Worm (Caenorhabditis elegans) whole organism, young adult: ENCODE data around the gene str-40.
"Not testable (repeated sequence)": the region's sequence is repeated elsewhere in the genome, so short reads cannot be mapped to it uniquely, and the experiment has no call there.

Source experiments
- B0019.2 ChIP-seq: fragments of 200-800 bp; sonication (Bioruptor generic); conservative IDR thresholded peaks from 2 replicates; pipeline ENCODE4 v1.3.6; 2022; ENCODE audit warnings: missing genetic modification reagents, missing genetic modification characterization, missing compliant biosample characterization
- F10E7.11 ChIP-seq: sonication (generic microtip); optimal IDR thresholded peaks from 2 replicates; lab custom pipeline; 2017; ENCODE audit warnings: mild to moderate bottlenecking, missing genetic modification characterization, moderate library complexity, missing compliant biosample characterization
- F22D6.2 ChIP-seq: sonication (generic microtip); optimal IDR thresholded peaks from 2 replicates; lab custom pipeline; 2016; ENCODE audit warnings: mild to moderate bottlenecking, missing genetic modification characterization, missing compliant biosample characterization
- F33H1.4 ChIP-seq: fragments of 200-800 bp; sonication (Bioruptor generic); IDR thresholded peaks from 2 replicates; pipeline ENCODE4 v1.3.6; 2022; ENCODE audit warnings: missing genetic modification reagents, missing genetic modification characterization, missing compliant biosample characterization
- F39B2.1 ChIP-seq: fragments of 200-800 bp; sonication (Bioruptor generic); IDR thresholded peaks from 2 replicates; pipeline ENCODE4 v1.3.6; 2022; ENCODE audit warnings: missing genetic modification reagents, missing genetic modification characterization, missing compliant biosample characterization
- F55B11.4 ChIP-seq: sonication (generic microtip); optimal IDR thresholded peaks from 2 replicates; lab custom pipeline; 2016; ENCODE audit warnings: missing compliant biosample characterization, missing genetic modification characterization, borderline replicate concordance; ENCODE audit not compliant: insufficient read depth
- F57C9.4 ChIP-seq: sonication (generic microtip); optimal IDR thresholded peaks from 2 replicates; lab custom pipeline; 2017; ENCODE audit warnings: mild to moderate bottlenecking, missing genetic modification characterization, missing compliant biosample characterization
- Y79H2A.3 ChIP-seq: fragments of 200-800 bp; sonication (Bioruptor generic); conservative IDR thresholded peaks from 2 replicates; pipeline ENCODE4 v1.3.6; 2022; ENCODE audit warnings: missing genetic modification reagents, missing genetic modification characterization, missing compliant biosample characterization
- Y95B8A.8 ChIP-seq: fragments of 200-800 bp; sonication (Bioruptor generic); IDR thresholded peaks from 2 replicates; pipeline ENCODE4 v1.3.6; 2022; ENCODE audit warnings: missing genetic modification reagents, missing genetic modification characterization, missing compliant biosample characterization
- ZK185.1 ChIP-seq: sonication (generic microtip); optimal IDR thresholded peaks from 2 replicates; lab custom pipeline; 2016; ENCODE audit warnings: mild to moderate bottlenecking, missing genetic modification characterization, missing compliant biosample characterization; ENCODE audit not compliant: poor library complexity, severe bottlenecking
- atf-7 ChIP-seq: sonication (generic microtip); optimal IDR thresholded peaks from 2 replicates; lab custom pipeline; 2017; ENCODE audit warnings: mild to moderate bottlenecking, missing genetic modification characterization, missing compliant biosample characterization
- bed-1 ChIP-seq: fragments of 200-800 bp; sonication (Bioruptor generic); IDR thresholded peaks from 2 replicates; pipeline ENCODE4 v1.3.6; 2022; ENCODE audit warnings: missing genetic modification reagents, missing genetic modification characterization, missing compliant biosample characterization
- ceh-40 ChIP-seq: fragments of 200-800 bp; sonication (Bioruptor generic); IDR thresholded peaks from 2 replicates; pipeline ENCODE4 v1.3.6; 2022; ENCODE audit warnings: missing genetic modification characterization, missing compliant biosample characterization
- ceh-79 ChIP-seq: sonication (generic microtip); optimal IDR thresholded peaks from 2 replicates; lab custom pipeline; 2017; ENCODE audit warnings: mild to moderate bottlenecking, missing genetic modification characterization, missing compliant biosample characterization
- dox-1 ChIP-seq: fragments of 200-800 bp; sonication (Bioruptor generic); IDR thresholded peaks from 2 replicates; pipeline ENCODE4 v1.3.6; 2022; ENCODE audit warnings: missing genetic modification reagents, missing genetic modification characterization, missing compliant biosample characterization
- dpff-1 ChIP-seq: sonication (generic microtip); optimal IDR thresholded peaks from 2 replicates; lab custom pipeline; 2017; ENCODE audit warnings: mild to moderate bottlenecking, missing genetic modification characterization, missing compliant biosample characterization
- ekl-4 ChIP-seq: fragments of 200-800 bp; sonication (Bioruptor generic); IDR thresholded peaks from 2 replicates; pipeline ENCODE4 v1.3.6; 2022; ENCODE audit warnings: missing genetic modification reagents, missing genetic modification characterization, missing compliant biosample characterization
- lin-54 ChIP-seq: fragments of 200-800 bp; sonication (Bioruptor generic); optimal IDR thresholded peaks from 2 replicates; lab custom pipeline; 2018; ENCODE audit warnings: mild to moderate bottlenecking, missing genetic modification characterization, missing compliant biosample characterization
- mcd-1 ChIP-seq: fragments of 200-800 bp; sonication (Bioruptor generic); IDR thresholded peaks from 2 replicates; pipeline ENCODE4 v1.3.6; 2022; ENCODE audit warnings: missing genetic modification reagents, missing genetic modification characterization, missing compliant biosample characterization
- mel-28 ChIP-seq: sonication (generic microtip); optimal IDR thresholded peaks from 2 replicates; lab custom pipeline; 2016; ENCODE audit warnings: borderline replicate concordance, mild to moderate bottlenecking, missing genetic modification characterization, missing compliant biosample characterization
- nfyb-1 ChIP-seq: fragments of 200-800 bp; sonication (Bioruptor generic); IDR thresholded peaks from 2 replicates; pipeline ENCODE4 v1.3.6; 2022; ENCODE audit warnings: missing genetic modification reagents, missing genetic modification characterization, missing compliant biosample characterization
- nhr-120 ChIP-seq: fragments of 200-800 bp; sonication (Bioruptor generic); IDR thresholded peaks from 2 replicates; pipeline ENCODE4 v1.3.6; 2022; ENCODE audit warnings: missing genetic modification characterization, missing compliant biosample characterization
- nhr-80 ChIP-seq: sonication (generic microtip); optimal IDR thresholded peaks from 2 replicates; lab custom pipeline; 2016; ENCODE audit warnings: missing genetic modification characterization, missing compliant biosample characterization
- rec-8 ChIP-seq, 2 experiments: sonication (generic microtip); optimal IDR thresholded peaks; 2 replicates each; lab custom pipeline; 2016; ENCODE audit warnings: mild to moderate bottlenecking in 2 of 2, missing genetic modification characterization in 2 of 2, missing genetic modification reagents in 2 of 2, missing genotype in 2 of 2, missing biosample characterization in 1 of 2, missing compliant biosample characterization in 1 of 2, moderate library complexity in 1 of 2
- sea-2 ChIP-seq: fragments of 200-800 bp; sonication (Bioruptor generic); IDR thresholded peaks from 2 replicates; pipeline ENCODE4 v1.3.6; 2022; ENCODE audit warnings: missing genetic modification characterization, missing compliant biosample characterization
- snpc-1.1 ChIP-seq: sonication (generic microtip); optimal IDR thresholded peaks from 2 replicates; lab custom pipeline; 2017; ENCODE audit warnings: missing genetic modification characterization, mild to moderate bottlenecking, missing compliant biosample characterization, antibody characterized with exemption, moderate library complexity, missing genotype, missing genetic modification reagents; ENCODE audit not compliant: insufficient read depth
- snpc-1.3 ChIP-seq: sonication (generic microtip); optimal IDR thresholded peaks from 2 replicates; lab custom pipeline; 2017; ENCODE audit warnings: missing genetic modification characterization, mild to moderate bottlenecking, missing compliant biosample characterization, antibody characterized with exemption, moderate library complexity, missing genotype, missing genetic modification reagents; ENCODE audit not compliant: insufficient read depth
- snpc-4 ChIP-seq, 5 experiments: fragments of 150-350 bp in 1 of 5; sonication (generic microtip) in 4 of 5; optimal IDR thresholded peaks; 2 replicates each; lab custom pipeline; 2014 to 2018; ENCODE audit warnings: missing genetic modification characterization in 5 of 5, missing biosample characterization in 3 of 5, antibody characterized with exemption in 2 of 5, mild to moderate bottlenecking in 2 of 5, missing compliant biosample characterization in 2 of 5, missing genotype in 2 of 5, moderate library complexity in 2 of 5, missing genetic modification reagents in 1 of 5
- somi-1 ChIP-seq: fragments of 200-800 bp; sonication (Bioruptor generic); optimal IDR thresholded peaks from 2 replicates; lab custom pipeline; 2018; ENCODE audit warnings: mild to moderate bottlenecking, missing genetic modification characterization, missing compliant biosample characterization
- sptf-2 ChIP-seq: fragments of 200-800 bp; sonication (Bioruptor generic); optimal IDR thresholded peaks from 2 replicates; lab custom pipeline; 2018; ENCODE audit warnings: mild to moderate bottlenecking, missing genetic modification characterization, missing compliant biosample characterization
- tbx-9 ChIP-seq: sonication (generic microtip); optimal IDR thresholded peaks from 2 replicates; lab custom pipeline; 2016; ENCODE audit warnings: borderline replicate concordance, missing genetic modification characterization, inconsistent platforms, missing compliant biosample characterization
- tlf-1 ChIP-seq: fragments of 200-800 bp; sonication (Bioruptor generic); optimal IDR thresholded peaks from 2 replicates; lab custom pipeline; 2018; ENCODE audit warnings: mild to moderate bottlenecking, missing genetic modification characterization, missing compliant biosample characterization
- unc-62 ChIP-seq: fragments of 150-350 bp; optimal IDR thresholded peaks from 2 replicates; lab custom pipeline; 2014; ENCODE audit warnings: missing biosample characterization, missing genetic modification reagents, missing genetic modification characterization
- zfh-2 ChIP-seq: fragments of 200-800 bp; sonication (Bioruptor generic); conservative IDR thresholded peaks from 2 replicates; pipeline ENCODE4 v1.3.6; 2022; ENCODE audit warnings: missing genetic modification reagents, missing genetic modification characterization, missing compliant biosample characterization
- ztf-18 ChIP-seq: sonication (generic microtip); optimal IDR thresholded peaks from 2 replicates; lab custom pipeline; 2016; ENCODE audit warnings: missing genotype, mild to moderate bottlenecking, missing genetic modification characterization, missing compliant biosample characterization
- ztf-28 ChIP-seq: fragments of 200-800 bp; sonication (Bioruptor generic); IDR thresholded peaks from 2 replicates; pipeline ENCODE4 v1.3.6; 2022; ENCODE audit warnings: missing genetic modification reagents, missing genetic modification characterization, missing compliant biosample characterization

str-40 gene

ce11 chrV:3065928-3066327, 3.1 kb downstream of the str-40 start, which contains the start of gene srh-185:
Gene srh-185, plus strand, starts transcription at chrV:3066228.
- TF ChIP-seq somi-1 (GFP tag; lab: Kevin White, UChicago) (no peak), ceh-79 (no peak), F57C9.4 (no peak), F39B2.1 (GFP tag; lab: Robert Waterston, UW) (no peak), snpc-1.3 (tag; lab: Kevin White, UChicago) (no peak), sea-2 (GFP tag; lab: Robert Waterston, UW) (no peak), dox-1 (GFP tag; lab: Robert Waterston, UW) (no peak), tbx-9 (tag; lab: Kevin White, UChicago) (no peak), bed-1 (GFP tag; lab: Robert Waterston, UW) (no peak), mcd-1 (GFP tag; lab: Robert Waterston, UW) (no peak), ekl-4 (no peak), Y79H2A.3 (GFP tag; lab: Robert Waterston, UW) (no peak), dpff-1 (tag; lab: Kevin White, UChicago) (no peak), F55B11.4 (tag; lab: Kevin White, UChicago) (no peak), atf-7 (tag; lab: Kevin White, UChicago) (no peak), snpc-1.1 (tag; lab: Kevin White, UChicago) (no peak), nhr-120 (no peak), sptf-2 (no peak)

- not testable (repeated sequence) for TF ChIP-seq zfh-2; tbx-9 (tag; lab: Kevin White, UChicago); ztf-28 (GFP tag; lab: Robert Waterston, UW)
Observed at ce11 chrV:3064418-3064817, 4.6 kb downstream of the str-40 start, which contains the start of gene srt-16. Gene srt-16, minus strand, starts transcription at chrV:3064518.

DNA sequence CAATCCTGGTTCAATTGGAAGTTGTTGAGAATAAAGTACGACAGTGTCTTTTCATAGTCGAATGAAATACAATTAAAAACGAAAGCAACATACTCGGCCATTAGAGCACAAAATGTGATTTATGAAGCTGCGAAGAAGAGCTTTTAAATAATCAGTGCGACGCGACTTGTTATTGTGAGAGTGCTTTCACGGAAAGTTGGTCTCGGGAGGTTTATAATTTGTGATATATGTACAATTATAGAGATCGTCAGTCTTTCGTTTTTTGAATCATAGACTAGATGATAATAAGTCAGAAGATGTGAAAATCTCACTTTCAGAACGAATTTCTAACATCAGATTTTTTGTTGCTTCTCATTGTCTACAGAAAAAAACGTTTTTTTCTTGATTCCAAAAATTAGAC, 6.9 kb downstream of the str-40 start, which contains the start of gene srt-15:
TSS of gene srt-15 (minus strand) at position 101 of the 400 bp plus-strand sequence.
- TF ChIP-seq nhr-80 (tag; lab: Kevin White, UChicago) (no peak), mel-28 (tag; lab: Kevin White, UChicago) (no peak), tlf-1 (no peak), unc-62 (GFP tag; lab: Kevin White, UChicago) (no peak), nfyb-1 (GFP tag; lab: Robert Waterston, UW) (no peak), sptf-2 (no peak), F22D6.2 (tag; lab: Kevin White, UChicago) (no peak), ztf-18 (tag; lab: Kevin White, UChicago) (no peak), B0019.2 (GFP tag; lab: Robert Waterston, UW) (no peak), ZK185.1 (tag; lab: Kevin White, UChicago) (no peak), rec-8 (tag; optimal IDR thresholded peaks at IDR 0.05; lab: Kevin White, UChicago) (no peak), dox-1 (GFP tag; lab: Robert Waterston, UW) (no peak), snpc-4 (GFP tag; optimal IDR thresholded peaks at IDR 0.05; lab: Kevin White, UChicago) (no peak), snpc-4 (tag; optimal IDR thresholded peaks at IDR 0.05; lab: Kevin White, UChicago) (no peak), Y95B8A.8 (GFP tag; lab: Robert Waterston, UW) (no peak), ceh-40 (GFP tag; lab: Robert Waterston, UW) (no peak), F10E7.11 (tag; lab: Kevin White, UChicago) (no peak), lin-54 (GFP tag; lab: Kevin White, UChicago) (no peak), F33H1.4 (GFP tag; lab: Robert Waterston, UW) (no peak)
